Fruit fly (Drosophila melanogaster): ENCODE results near the gene CG2685.
A peak's percentile ranks its signal among the peaks of the same experiment; 100 is the strongest.

dm6 chrX:2703693-2704092, 10.1 kb downstream of the CG2685 start, which contains the start of gene Ugalt:
- TF ChIP-seq Mnt (GFP tag; optimal IDR thresholded peaks at IDR 0.05) (peak; percentile 100), bab1 (GFP tag; optimal IDR thresholded peaks at IDR 0.05) (peak; percentile 100), cnc (optimal IDR thresholded peaks at IDR 0.05) (no peak), CG14711 (tag; optimal IDR thresholded peaks at IDR 0.05) (peak; percentile 100), kay (GFP tag; ENCODE audit: borderline replicate concordance) (no peak)
